Worm (Caenorhabditis elegans) whole organism, young adult: ENCODE measurements around the gene F02H6.3.

Experiments used
- B0035.1 ChIP-seq: sonication (generic microtip); optimal IDR thresholded peaks from 2 replicates; lab custom pipeline; 2016; ENCODE audit warnings: missing genetic modification characterization, mild to moderate bottlenecking, missing compliant biosample characterization, missing genotype, missing genetic modification reagents
- C06A6.2 ChIP-seq: fragments of 200-800 bp; sonication (Bioruptor generic); conservative IDR thresholded peaks from 2 replicates; pipeline ENCODE4 v1.3.6; 2022; ENCODE audit warnings: missing genetic modification characterization, missing compliant biosample characterization
- F49E8.2 ChIP-seq: sonication (generic microtip); optimal IDR thresholded peaks from 3 replicates; lab custom pipeline; 2017; ENCODE audit warnings: missing genetic modification characterization, mild to moderate bottlenecking, missing compliant biosample characterization, antibody characterized with exemption, moderate library complexity; ENCODE audit not compliant: insufficient read depth
- Y56A3A.18 ChIP-seq: fragments of 200-800 bp; sonication (Bioruptor generic); IDR thresholded peaks from 2 replicates; pipeline ENCODE4 v1.3.6; 2022; ENCODE audit warnings: missing genetic modification reagents, missing genetic modification characterization, missing compliant biosample characterization
- Y67H2A.10 ChIP-seq: fragments of 200-800 bp; sonication (Bioruptor generic); conservative IDR thresholded peaks from 2 replicates; pipeline ENCODE4 v1.3.6; 2022; ENCODE audit warnings: missing genetic modification reagents, missing genetic modification characterization, missing compliant biosample characterization
- akir-1 ChIP-seq: fragments of 200-800 bp; sonication (Bioruptor generic); optimal IDR thresholded peaks from 2 replicates; lab custom pipeline; 2018; ENCODE audit warnings: mild to moderate bottlenecking, missing genetic modification characterization, moderate library complexity, missing compliant biosample characterization
- ama-1 ChIP-seq, 3 experiments: fragments of 150-350 bp in 1 of 3; sonication (generic microtip) in 2 of 3; optimal IDR thresholded peaks; 2 replicates each; lab custom pipeline; 2014 to 2018; ENCODE audit warnings: missing biosample characterization in 2 of 3, missing genetic modification characterization in 2 of 3, missing genetic modification reagents in 2 of 3
- atf-7 ChIP-seq: sonication (generic microtip); optimal IDR thresholded peaks from 2 replicates; lab custom pipeline; 2017; ENCODE audit warnings: mild to moderate bottlenecking, missing genetic modification characterization, missing compliant biosample characterization
- attf-5 ChIP-seq: fragments of 200-800 bp; sonication (Bioruptor generic); optimal IDR thresholded peaks from 2 replicates; lab custom pipeline; 2018; ENCODE audit warnings: mild to moderate bottlenecking, missing genetic modification characterization, missing compliant biosample characterization
- attf-6 ChIP-seq: fragments of 200-800 bp; sonication (Bioruptor generic); IDR thresholded peaks from 2 replicates; pipeline ENCODE4 v1.3.6; 2022; ENCODE audit warnings: missing genetic modification reagents, missing genetic modification characterization, missing compliant biosample characterization
- bed-1 ChIP-seq: fragments of 200-800 bp; sonication (Bioruptor generic); IDR thresholded peaks from 2 replicates; pipeline ENCODE4 v1.3.6; 2022; ENCODE audit warnings: missing genetic modification reagents, missing genetic modification characterization, missing compliant biosample characterization
- ccch-3 ChIP-seq: fragments of 200-800 bp; sonication (Bioruptor generic); optimal IDR thresholded peaks from 2 replicates; lab custom pipeline; 2018; ENCODE audit warnings: mild to moderate bottlenecking, missing genetic modification characterization, missing compliant biosample characterization
- cebp-1 ChIP-seq, 2 experiments: fragments of 200-800 bp in 1 of 2; sonication (Bioruptor generic) in 1 of 2; sonication (generic microtip) in 1 of 2; IDR thresholded peaks in 1 of 2; optimal IDR thresholded peaks in 1 of 2; 2 replicates each; pipeline versions ENCODE4 v1.3.6 to Lab custom; 2017 to 2022; ENCODE audit warnings: missing compliant biosample characterization in 2 of 2, missing genetic modification characterization in 2 of 2, mild to moderate bottlenecking in 1 of 2, missing genetic modification reagents in 1 of 2, moderate library complexity in 1 of 2
- die-1 ChIP-seq: sonication (generic microtip); optimal IDR thresholded peaks from 2 replicates; lab custom pipeline; 2016; ENCODE audit warnings: missing genotype, mild to moderate bottlenecking, missing genetic modification characterization, missing compliant biosample characterization
- dox-1 ChIP-seq: fragments of 200-800 bp; sonication (Bioruptor generic); IDR thresholded peaks from 2 replicates; pipeline ENCODE4 v1.3.6; 2022; ENCODE audit warnings: missing genetic modification reagents, missing genetic modification characterization, missing compliant biosample characterization
- dpff-1 ChIP-seq: sonication (generic microtip); optimal IDR thresholded peaks from 2 replicates; lab custom pipeline; 2017; ENCODE audit warnings: mild to moderate bottlenecking, missing genetic modification characterization, missing compliant biosample characterization
- hmg-1.2 ChIP-seq: fragments of 200-800 bp; sonication (Bioruptor generic); IDR thresholded peaks from 2 replicates; pipeline ENCODE4 v1.3.6; 2022; ENCODE audit warnings: missing genetic modification reagents, missing genetic modification characterization, missing compliant biosample characterization
- lin-54 ChIP-seq: fragments of 200-800 bp; sonication (Bioruptor generic); optimal IDR thresholded peaks from 2 replicates; lab custom pipeline; 2018; ENCODE audit warnings: mild to moderate bottlenecking, missing genetic modification characterization, missing compliant biosample characterization
- lir-1 ChIP-seq: fragments of 200-800 bp; sonication (Bioruptor generic); conservative IDR thresholded peaks from 2 replicates; pipeline ENCODE4 v1.3.6; 2022; ENCODE audit warnings: missing genetic modification reagents, missing genetic modification characterization, missing compliant biosample characterization
- lsy-27 ChIP-seq: sonication (generic microtip); optimal IDR thresholded peaks from 2 replicates; lab custom pipeline; 2017; ENCODE audit warnings: missing genetic modification characterization, mild to moderate bottlenecking, missing compliant biosample characterization, antibody characterized with exemption, missing genotype, borderline replicate concordance; ENCODE audit not compliant: insufficient read depth
- madf-10 ChIP-seq: sonication (generic microtip); optimal IDR thresholded peaks from 2 replicates; lab custom pipeline; 2016; ENCODE audit warnings: mild to moderate bottlenecking, missing genetic modification characterization, missing compliant biosample characterization
- mcd-1 ChIP-seq: fragments of 200-800 bp; sonication (Bioruptor generic); IDR thresholded peaks from 2 replicates; pipeline ENCODE4 v1.3.6; 2022; ENCODE audit warnings: missing genetic modification reagents, missing genetic modification characterization, missing compliant biosample characterization
- mel-28 ChIP-seq: sonication (generic microtip); optimal IDR thresholded peaks from 2 replicates; lab custom pipeline; 2016; ENCODE audit warnings: borderline replicate concordance, mild to moderate bottlenecking, missing genetic modification characterization, missing compliant biosample characterization
- mxl-1 ChIP-seq: sonication (generic microtip); optimal IDR thresholded peaks from 2 replicates; lab custom pipeline; 2016; ENCODE audit warnings: missing genetic modification characterization, missing compliant biosample characterization
- nhr-120 ChIP-seq: fragments of 200-800 bp; sonication (Bioruptor generic); IDR thresholded peaks from 2 replicates; pipeline ENCODE4 v1.3.6; 2022; ENCODE audit warnings: missing genetic modification characterization, missing compliant biosample characterization
- nhr-179 ChIP-seq: sonication (generic microtip); optimal IDR thresholded peaks from 2 replicates; lab custom pipeline; 2016; ENCODE audit warnings: mild to moderate bottlenecking, missing genetic modification characterization, missing compliant biosample characterization
- nhr-27 ChIP-seq: fragments of 200-800 bp; sonication (Bioruptor generic); optimal IDR thresholded peaks from 2 replicates; lab custom pipeline; 2018; ENCODE audit warnings: mild to moderate bottlenecking, missing genetic modification characterization, moderate library complexity, missing compliant biosample characterization
- pha-4 ChIP-seq: fragments of 150-350 bp; sonication (generic microtip); optimal IDR thresholded peaks from 2 replicates; lab custom pipeline; 2014; ENCODE audit warnings: missing biosample characterization, missing genetic modification reagents, missing genetic modification characterization
- rcor-1 ChIP-seq: fragments of 200-800 bp; sonication (Bioruptor generic); IDR thresholded peaks from 2 replicates; pipeline ENCODE4 v1.3.6; 2022; ENCODE audit warnings: missing genetic modification reagents, missing genetic modification characterization, missing compliant biosample characterization
- sea-2 ChIP-seq: fragments of 200-800 bp; sonication (Bioruptor generic); IDR thresholded peaks from 2 replicates; pipeline ENCODE4 v1.3.6; 2022; ENCODE audit warnings: missing genetic modification characterization, missing compliant biosample characterization
- snpc-1.1 ChIP-seq: sonication (generic microtip); optimal IDR thresholded peaks from 2 replicates; lab custom pipeline; 2017; ENCODE audit warnings: missing genetic modification characterization, mild to moderate bottlenecking, missing compliant biosample characterization, antibody characterized with exemption, moderate library complexity, missing genotype, missing genetic modification reagents; ENCODE audit not compliant: insufficient read depth
- snpc-1.3 ChIP-seq: sonication (generic microtip); optimal IDR thresholded peaks from 2 replicates; lab custom pipeline; 2017; ENCODE audit warnings: missing genetic modification characterization, mild to moderate bottlenecking, missing compliant biosample characterization, antibody characterized with exemption, moderate library complexity, missing genotype, missing genetic modification reagents; ENCODE audit not compliant: insufficient read depth
- snpc-3.4 ChIP-seq: sonication (generic microtip); optimal IDR thresholded peaks from 2 replicates; lab custom pipeline; 2017; ENCODE audit warnings: missing genetic modification characterization, mild to moderate bottlenecking, missing compliant biosample characterization, antibody characterized with exemption, moderate library complexity, missing genotype, missing genetic modification reagents
- snpc-4 ChIP-seq, 5 experiments: fragments of 150-350 bp in 1 of 5; sonication (generic microtip) in 4 of 5; optimal IDR thresholded peaks; 2 replicates each; lab custom pipeline; 2014 to 2018; ENCODE audit warnings: missing genetic modification characterization in 5 of 5, missing biosample characterization in 3 of 5, antibody characterized with exemption in 2 of 5, mild to moderate bottlenecking in 2 of 5, missing compliant biosample characterization in 2 of 5, missing genotype in 2 of 5, moderate library complexity in 2 of 5, missing genetic modification reagents in 1 of 5
- zfh-2 ChIP-seq: fragments of 200-800 bp; sonication (Bioruptor generic); conservative IDR thresholded peaks from 2 replicates; pipeline ENCODE4 v1.3.6; 2022; ENCODE audit warnings: missing genetic modification reagents, missing genetic modification characterization, missing compliant biosample characterization
- ztf-3 ChIP-seq: fragments of 200-800 bp; sonication (Bioruptor generic); optimal IDR thresholded peaks from 2 replicates; lab custom pipeline; 2018; ENCODE audit warnings: mild to moderate bottlenecking, missing genetic modification characterization, missing compliant biosample characterization
- ztf-6 ChIP-seq: fragments of 200-800 bp; sonication (Bioruptor generic); IDR thresholded peaks from 2 replicates; pipeline ENCODE4 v1.3.6; 2022; ENCODE audit warnings: missing genetic modification reagents, missing genetic modification characterization, missing compliant biosample characterization

Gene F02H6.3

ce11 chrIV:14230799-14231198 is 27.6 kb downstream of the F02H6.3 start, which contains the start of gene F02H6.6 (continued):
- TF ChIP-seq Y67H2A.10 = no peak
- TF ChIP-seq sea-2 (GFP tag; lab: Robert Waterston, UW) = no peak
- TF ChIP-seq dox-1 = no peak

DNA sequence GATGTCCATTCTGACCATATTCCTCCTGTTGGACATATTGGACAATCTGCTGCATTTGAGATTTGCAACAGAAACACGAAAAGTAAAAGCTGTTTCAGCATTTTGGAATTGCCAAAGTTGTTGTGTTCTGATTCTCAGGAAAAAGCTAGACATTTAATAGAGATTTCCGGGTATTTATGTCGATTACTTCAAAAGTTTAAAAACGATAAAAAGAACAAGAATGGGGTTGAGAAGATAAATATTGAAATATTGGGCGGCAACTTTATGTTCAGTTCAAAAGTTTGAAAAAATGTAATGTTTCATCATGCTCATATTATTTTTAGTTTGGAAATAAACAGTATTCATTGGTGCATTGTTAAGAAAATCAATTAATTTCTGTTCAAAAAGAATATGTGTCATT is 35.7 kb downstream of the F02H6.3 start, which contains the start of gene Y64G10A.1:
Y64G10A.1 (minus strand) TSS at position 101 of the 400 bp plus-strand sequence.
- TF ChIP-seq dpff-1 (no peak), ama-1 (optimal IDR thresholded peaks at IDR 0.05; lab: Kevin White, UChicago) (no peak), ama-1 (GFP tag; optimal IDR thresholded peaks at IDR 0.05; lab: Kevin White, UChicago) (no peak), mcd-1 (GFP tag; lab: Robert Waterston, UW) (no peak), attf-5 (GFP tag; lab: Kevin White, UChicago) (no peak), nhr-120 (GFP tag; lab: Robert Waterston, UW) (no peak), mxl-1 (no peak), sea-2 (GFP tag; lab: Robert Waterston, UW) (no peak), snpc-1.3 (tag; lab: Kevin White, UChicago) (no peak), lsy-27 (tag; lab: Kevin White, UChicago) (no peak), bed-1 (GFP tag; lab: Robert Waterston, UW) (no peak), C06A6.2 (GFP tag; lab: Robert Waterston, UW) (no peak), Y56A3A.18 (GFP tag; lab: Robert Waterston, UW) (no peak), akir-1 (GFP tag; lab: Kevin White, UChicago) (no peak), ztf-3 (GFP tag; lab: Kevin White, UChicago) (no peak), lin-54 (GFP tag; lab: Kevin White, UChicago) (no peak), ztf-6 (GFP tag; lab: Robert Waterston, UW) (no peak)
- TF ChIP-seq, all 124 proteins: peak for 0

ce11 chrIV:14240173-14240572 is 36.9 kb downstream of the F02H6.3 start:
- peak; percentile 85 for TF ChIP-seq attf-6 (GFP tag; lab: Robert Waterston, UW)
- TF ChIP-seq snpc-4 (GFP tag; optimal IDR thresholded peaks at IDR 0.05; lab: Kevin White, UChicago) = peak; percentile 8
- peak; percentile 62 to 96 (median 71) for TF ChIP-seq snpc-4 (tag; optimal IDR thresholded peaks at IDR 0.05; lab: Kevin White, UChicago)
- TF ChIP-seq snpc-1.1 (tag; lab: Kevin White, UChicago) = peak; percentile 77
- TF ChIP-seq hmg-1.2 (GFP tag; lab: Robert Waterston, UW) = peak; percentile 49
- TF ChIP-seq, all 124 proteins: peak for 4; not testable (repeated sequence) for 120

ce11 chrIV:14241382-14242122 is 38.3 kb downstream of the F02H6.3 start, which contains the start of gene Y64G10A.10:
Y64G10A.10 (minus strand) TSS chrIV:14241432.
- TF ChIP-seq attf-6 (GFP tag; lab: Robert Waterston, UW) = peak; percentile 56
- TF ChIP-seq snpc-4 (GFP tag; optimal IDR thresholded peaks at IDR 0.05; lab: Kevin White, UChicago) = no peak
- TF ChIP-seq snpc-4 (tag; optimal IDR thresholded peaks at IDR 0.05; lab: Kevin White, UChicago) = peak in 2 of 4 experiments; percentile 19 to 45
- no peak for TF ChIP-seq nhr-27 (tag; lab: Kevin White, UChicago)

- no peak for TF ChIP-seq zfh-2 (GFP tag; lab: Robert Waterston, UW)
- TF ChIP-seq F49E8.2 (tag; lab: Kevin White, UChicago) = no peak
- TF ChIP-seq rcor-1 (GFP tag; lab: Robert Waterston, UW) = no peak
- TF ChIP-seq B0035.1 = no peak
- TF ChIP-seq die-1 (tag; lab: Kevin White, UChicago) = no peak
- no peak for TF ChIP-seq mel-28
- no peak for TF ChIP-seq atf-7 (tag; lab: Kevin White, UChicago)
- TF ChIP-seq pha-4 (tag; lab: Kevin White, UChicago) = no peak
- TF ChIP-seq madf-10 (tag; lab: Kevin White, UChicago) = no peak
- TF ChIP-seq nhr-27 (tag; lab: Kevin White, UChicago) = no peak
- TF ChIP-seq nhr-179 = no peak
- no peak for TF ChIP-seq ccch-3 (GFP tag; lab: Kevin White, UChicago)
- TF ChIP-seq cebp-1 (GFP tag; IDR thresholded peaks at IDR 0.05; lab: Robert Waterston, UW) = no peak
- TF ChIP-seq cebp-1 (tag; optimal IDR thresholded peaks at IDR 0.05; lab: Kevin White, UChicago) = no peak
- no peak for TF ChIP-seq snpc-3.4 (tag; lab: Kevin White, UChicago)
- TF ChIP-seq lir-1 (GFP tag; lab: Robert Waterston, UW) = no peak
Measured at ce11 chrIV:14244357-14244756, 41.1 kb downstream of the F02H6.3 start, which contains the start of gene Y64G10A.2. Y64G10A.2 (minus strand) TSS chrIV:14244457.
